Fruit fly (Drosophila melanogaster): Measurements from ENCODE around the gene CG3222.
A peak's percentile ranks its signal among the peaks of the same experiment; 100 is the strongest.

CG3222 gene

DNA sequence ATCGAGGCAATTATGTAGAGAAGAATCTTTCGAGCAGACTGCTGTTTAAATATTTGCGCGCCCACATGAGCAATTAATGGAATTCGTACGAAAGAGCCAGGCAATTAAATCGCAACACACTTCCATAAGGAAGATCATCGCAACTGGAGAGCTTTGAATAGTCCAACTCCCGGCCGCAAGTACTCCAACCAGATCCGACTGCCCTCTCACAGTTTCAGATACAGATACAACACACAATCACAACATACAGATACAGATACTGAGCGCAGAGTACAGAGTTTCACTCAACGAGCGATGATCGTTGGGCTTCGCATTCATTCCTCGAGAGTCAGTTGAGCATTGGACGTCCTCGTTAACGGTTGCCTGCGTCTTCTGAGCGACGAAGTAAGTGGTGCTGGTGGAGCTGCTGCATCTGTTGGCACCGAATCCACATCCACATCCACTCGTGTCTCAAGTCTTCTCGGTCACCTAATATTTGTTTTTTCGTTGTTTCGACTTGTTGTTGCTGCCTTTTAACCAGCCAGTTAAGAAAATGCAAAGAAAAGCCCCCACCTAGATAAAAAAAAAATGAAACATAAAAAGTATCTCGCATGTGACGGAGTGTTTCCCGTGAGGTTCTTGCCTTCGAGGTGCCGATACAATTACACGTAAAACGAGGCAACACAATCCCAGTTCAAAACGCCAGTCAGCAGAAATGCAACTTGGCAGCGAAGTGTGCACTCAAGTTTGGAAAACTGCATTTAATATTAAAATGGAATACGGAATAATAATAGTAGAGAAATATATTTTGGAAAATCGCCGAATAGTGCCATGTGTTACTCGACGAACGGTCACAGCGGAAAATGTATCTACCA is 16.0 kb downstream of the CG3222 start, which contains the start of gene LanB2 (continued):
- peak; percentile 59; the same call in 2 of the 3 replicates for TF ChIP-seq CG8119 (GFP tag; IDR thresholded peaks at IDR 0.05)
- TF ChIP-seq CG11762 (GFP tag; optimal IDR thresholded peaks at IDR 0.05; ENCODE audit: insufficient read depth): no peak
- no peak for TF ChIP-seq Sox14 (GFP tag; optimal IDR thresholded peaks at IDR 0.05)
- TF ChIP-seq CG6792 (GFP tag; optimal IDR thresholded peaks at IDR 0.05): peak; percentile 12
- peak; percentile 12 to 53 for TF ChIP-seq ss (GFP tag; optimal IDR thresholded peaks at IDR 0.05)
- TF ChIP-seq CG6808 (GFP tag; optimal IDR thresholded peaks at IDR 0.05): peak; percentile 24
- TF ChIP-seq achi (GFP tag; optimal IDR thresholded peaks at IDR 0.05): no peak
- TF ChIP-seq CG7368 (GFP tag; optimal IDR thresholded peaks at IDR 0.05): no peak
- no peak for TF ChIP-seq OdsH (GFP tag; optimal IDR thresholded peaks at IDR 0.05)
- peak; percentile 51; the same call in 1 of the 3 replicates for TF ChIP-seq eg (GFP tag; IDR thresholded peaks at IDR 0.05)
- TF ChIP-seq cyc (GFP tag; optimal IDR thresholded peaks at IDR 0.05): no peak
- TF ChIP-seq Met (GFP tag; optimal IDR thresholded peaks at IDR 0.05): no peak
- TF ChIP-seq CG11902 (GFP tag; optimal IDR thresholded peaks at IDR 0.05): no peak
- no peak for TF ChIP-seq Lpt (GFP tag; optimal IDR thresholded peaks at IDR 0.05)
- TF ChIP-seq CG3919 (GFP tag; optimal IDR thresholded peaks at IDR 0.05): no peak
- no peak for TF ChIP-seq Eip93F (GFP tag; optimal IDR thresholded peaks at IDR 0.05)
- TF ChIP-seq CG10631 (GFP tag; optimal IDR thresholded peaks at IDR 0.05): no peak

DNA sequence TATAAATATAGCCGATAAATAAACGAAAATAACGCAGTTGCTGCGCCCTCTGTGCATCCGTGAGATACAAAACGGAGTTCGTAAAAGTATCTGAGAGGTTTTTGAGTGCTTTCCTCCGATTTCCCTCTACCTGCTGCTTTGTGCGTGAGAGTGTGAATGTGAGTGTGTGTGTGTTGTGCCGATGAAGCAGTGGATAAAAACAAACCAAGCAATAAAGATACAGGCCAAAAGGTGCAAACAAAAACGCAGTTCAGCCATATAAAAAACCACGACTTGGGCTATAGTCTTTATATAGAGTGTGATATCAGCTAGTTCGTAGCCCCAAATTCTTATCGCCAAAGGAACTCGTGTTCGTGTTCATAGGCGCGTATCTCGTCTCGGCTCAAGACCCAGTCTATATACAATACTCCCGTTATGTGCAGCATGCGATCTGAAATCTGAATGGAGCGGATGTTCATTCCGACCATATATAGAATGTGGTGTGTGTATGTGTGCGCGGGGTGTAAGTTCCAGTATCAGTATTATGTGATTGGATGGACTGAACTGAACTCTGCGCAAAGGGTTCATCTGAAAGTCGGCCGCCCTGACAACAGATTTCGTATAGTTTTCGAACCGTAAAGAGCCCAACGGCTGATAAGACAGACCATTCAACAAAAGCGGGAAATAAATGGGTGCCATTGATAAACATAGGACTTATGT is 16.8 kb downstream of the CG3222 start:
- peak; percentile 73 for TF ChIP-seq vri (GFP tag; optimal IDR thresholded peaks at IDR 0.05)
- TF ChIP-seq Hr39 (GFP tag; optimal IDR thresholded peaks at IDR 0.05): no peak
- TF ChIP-seq Lpt (GFP tag; optimal IDR thresholded peaks at IDR 0.05): no peak
- no peak for TF ChIP-seq CG11762 (GFP tag; optimal IDR thresholded peaks at IDR 0.05; ENCODE audit: insufficient read depth)
- no peak for TF ChIP-seq Ets21C (GFP tag; optimal IDR thresholded peaks at IDR 0.05)
- TF ChIP-seq svp (GFP tag): peak; percentile 64
- peak; percentile 22 for TF ChIP-seq fkh (GFP tag; optimal IDR thresholded peaks at IDR 0.05)
- no peak for TF ChIP-seq Met (GFP tag; optimal IDR thresholded peaks at IDR 0.05)

DNA sequence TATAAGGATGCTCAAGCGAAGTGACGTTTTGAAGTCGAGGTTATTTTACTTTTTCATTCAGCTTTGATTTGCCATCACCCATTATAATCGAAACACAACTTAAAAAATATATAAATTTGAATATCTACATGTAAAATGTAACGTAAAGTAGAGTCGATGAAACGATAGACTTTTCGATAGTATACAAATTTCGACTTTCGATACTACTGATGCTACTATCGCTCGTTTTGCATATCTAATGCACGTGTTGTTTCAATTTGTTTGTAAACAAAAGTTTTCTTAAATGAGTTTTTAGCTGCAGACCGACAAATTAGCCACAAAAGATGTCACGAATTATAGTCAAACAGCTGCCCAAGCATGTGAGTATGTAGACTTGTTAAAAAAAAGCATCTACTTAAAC is 25.2 kb downstream of the CG3222 start, which contains the start of gene CG3335:
CG3335 (plus strand) TSS at position 224 of the 400 bp plus-strand sequence.
- TF ChIP-seq Eip78C (GFP tag): no peak
- TF ChIP-seq CG9139 (GFP tag; optimal IDR thresholded peaks at IDR 0.05): no peak
- no peak for TF ChIP-seq Ets21C (GFP tag; optimal IDR thresholded peaks at IDR 0.05)
- TF ChIP-seq Lpt (GFP tag; optimal IDR thresholded peaks at IDR 0.05): no peak
- TF ChIP-seq CG7368 (GFP tag; optimal IDR thresholded peaks at IDR 0.05): no peak
- no peak for TF ChIP-seq CG8632 (GFP tag; optimal IDR thresholded peaks at IDR 0.05)
- TF ChIP-seq acj6 (GFP tag; optimal IDR thresholded peaks at IDR 0.05): no peak
- TF ChIP-seq salr (GFP tag; optimal IDR thresholded peaks at IDR 0.05): no peak
- TF ChIP-seq CG8319 (GFP tag; optimal IDR thresholded peaks at IDR 0.05): no peak
- no peak for TF ChIP-seq CG3032 (tag; optimal IDR thresholded peaks at IDR 0.05)
- TF ChIP-seq dac (GFP tag; optimal IDR thresholded peaks at IDR 0.05): no peak
- TF ChIP-seq CG11294 (GFP tag; IDR thresholded peaks at IDR 0.05): no peak
- TF ChIP-seq CG4318 (GFP tag; optimal IDR thresholded peaks at IDR 0.05): no peak
- TF ChIP-seq CG34406 (GFP tag; optimal IDR thresholded peaks at IDR 0.05): no peak
- TF ChIP-seq CG6792 (GFP tag; optimal IDR thresholded peaks at IDR 0.05): no peak

DNA sequence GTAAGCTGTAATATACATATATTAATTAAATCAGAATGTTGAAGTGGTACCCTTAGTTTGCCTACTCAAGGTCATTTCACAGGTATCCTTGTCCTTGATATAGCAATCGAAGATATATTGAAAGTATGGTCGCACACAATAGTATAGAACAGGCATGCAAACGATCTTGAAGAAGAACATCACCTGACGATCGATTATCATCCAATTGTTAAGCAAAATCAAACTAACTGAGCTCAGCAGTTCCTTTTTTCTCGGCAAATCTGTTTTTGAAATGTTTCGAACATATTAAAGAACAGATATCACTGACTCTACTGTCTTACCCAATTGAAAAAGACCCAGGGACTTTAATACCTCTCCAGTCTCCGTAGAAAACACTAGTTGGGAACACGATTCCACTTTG is 29.6 kb downstream of the CG3222 start, which contains the start of gene Cyp40:
Cyp40 (plus strand) TSS at position 301 of the 400 bp plus-strand sequence.
- no peak for TF ChIP-seq esn (GFP tag; optimal IDR thresholded peaks at IDR 0.05)

All from whole organism, prepupa.